Fruit fly (Drosophila melanogaster) whole organism, embryonic: Measurements from ENCODE around the gene r-l.

Experiments used
- Asciz ChIP-seq: fragments of 200-800 bp; sonication (Bioruptor generic); optimal IDR thresholded peaks from 2 replicates; lab custom pipeline; 2017; ENCODE audit warnings: missing biosample characterization, mild to moderate bottlenecking, missing genetic modification characterization, missing genetic modification reagents
- Atf6 ChIP-seq: fragments of 200-800 bp; sonication (Bioruptor generic); IDR thresholded peaks from 2 replicates; pipeline ENCODE4 v1.3.6; 2022; ENCODE audit warnings: missing biosample characterization, missing genetic modification characterization
- B-H1 ChIP-seq: fragments of 200-800 bp; sonication (Bioruptor generic); IDR thresholded peaks from 3 replicates; pipeline ENCODE4 v1.3.6; 2022; ENCODE audit warnings: missing biosample characterization, missing genetic modification characterization
- CG10274 ChIP-seq: fragments of 200-800 bp; sonication (Bioruptor generic); optimal IDR thresholded peaks from 3 replicates; lab custom pipeline; 2017; ENCODE audit warnings: missing biosample characterization, mild to moderate bottlenecking, missing genetic modification characterization
- CG11560 ChIP-seq: fragments of 200-800 bp; sonication (Bioruptor generic); IDR thresholded peaks from 3 replicates; pipeline ENCODE4 v1.3.6; 2022; ENCODE audit warnings: missing biosample characterization, missing genetic modification characterization
- CG14965 ChIP-seq: fragments of 200-800 bp; sonication (Bioruptor generic); optimal IDR thresholded peaks from 2 replicates; lab custom pipeline; 2016; ENCODE audit warnings: missing biosample characterization, missing genetic modification characterization, borderline replicate concordance
- CG15073 ChIP-seq: fragments of 200-800 bp; sonication (Bioruptor generic); optimal IDR thresholded peaks from 2 replicates; lab custom pipeline; 2016; ENCODE audit warnings: missing biosample characterization, missing genetic modification characterization
- CG17186 ChIP-seq: fragments of 200-800 bp; sonication (Bioruptor generic); optimal IDR thresholded peaks from 3 replicates; lab custom pipeline; 2017; ENCODE audit warnings: missing biosample characterization, missing genetic modification reagents, missing genetic modification characterization
- CG17328 ChIP-seq: fragments of 200-800 bp; sonication (Bioruptor generic); IDR thresholded peaks from 2 replicates; pipeline ENCODE4 v1.3.6; 2022; ENCODE audit warnings: missing biosample characterization, missing genetic modification characterization
- CG17359 ChIP-seq: fragments of 200-800 bp; sonication (Bioruptor generic); optimal IDR thresholded peaks from 3 replicates; lab custom pipeline; 2018; ENCODE audit warnings: missing biosample characterization, mild to moderate bottlenecking, missing genetic modification characterization, moderate library complexity
- CG30431 ChIP-seq: fragments of 200-800 bp; sonication (Bioruptor generic); optimal IDR thresholded peaks from 2 replicates; lab custom pipeline; 2017; ENCODE audit warnings: missing biosample characterization, missing genetic modification characterization
- CG3163 ChIP-seq: fragments of 200-800 bp; sonication (Bioruptor generic); optimal IDR thresholded peaks from 3 replicates; lab custom pipeline; 2016; ENCODE audit warnings: missing biosample characterization, missing genetic modification characterization
- CG3281 ChIP-seq: fragments of 200-800 bp; sonication (Bioruptor generic); optimal IDR thresholded peaks from 3 replicates; lab custom pipeline; 2017; ENCODE audit warnings: missing biosample characterization, mild to moderate bottlenecking, missing genetic modification characterization
- CG3847 ChIP-seq: fragments of 200-800 bp; sonication (Bioruptor generic); IDR thresholded peaks from 2 replicates; pipeline ENCODE4 v1.3.6; 2022; ENCODE audit warnings: missing biosample characterization, missing genetic modification characterization
- CG4282 ChIP-seq: fragments of 200-800 bp; sonication (Bioruptor generic); optimal IDR thresholded peaks from 2 replicates; lab custom pipeline; 2016; ENCODE audit warnings: missing biosample characterization, missing genetic modification characterization
- CG4360 ChIP-seq: fragments of 200-800 bp; sonication (Bioruptor generic); IDR thresholded peaks from 2 replicates; pipeline ENCODE4 v1.3.6; 2022; ENCODE audit warnings: missing biosample characterization, missing genetic modification characterization
- CG6175 ChIP-seq: fragments of 200-800 bp; sonication (Bioruptor generic); IDR thresholded peaks from 3 replicates; pipeline ENCODE4 v1.3.6; 2022; ENCODE audit warnings: missing biosample characterization, missing genetic modification characterization
- CG6765 ChIP-seq: fragments of 200-800 bp; sonication (Bioruptor generic); optimal IDR thresholded peaks from 3 replicates; lab custom pipeline; 2017; ENCODE audit warnings: missing biosample characterization, mild to moderate bottlenecking, missing genetic modification characterization
- CG6813 ChIP-seq: fragments of 200-800 bp; sonication (Bioruptor generic); optimal IDR thresholded peaks from 2 replicates; lab custom pipeline; 2017; ENCODE audit warnings: missing biosample characterization, missing genetic modification characterization, mild to moderate bottlenecking, moderate library complexity, missing genetic modification reagents
- CG7987 ChIP-seq: fragments of 200-800 bp; sonication (Bioruptor generic); optimal IDR thresholded peaks from 2 replicates; lab custom pipeline; 2018; ENCODE audit warnings: missing biosample characterization, mild to moderate bottlenecking, missing genetic modification characterization, moderate library complexity
- CG8944 ChIP-seq: fragments of 200-800 bp; sonication (Bioruptor generic); optimal IDR thresholded peaks from 3 replicates; lab custom pipeline; 2016; ENCODE audit warnings: missing biosample characterization, missing genetic modification characterization
- Dbx ChIP-seq: fragments of 200-800 bp; sonication (Bioruptor generic); IDR thresholded peaks from 3 replicates; pipeline ENCODE4 v1.3.6; 2022; ENCODE audit warnings: missing biosample characterization, missing genetic modification characterization
- Hmr ChIP-seq: fragments of 200-800 bp; sonication (Bioruptor generic); optimal IDR thresholded peaks from 3 replicates; lab custom pipeline; 2017; ENCODE audit warnings: mild to moderate bottlenecking, missing biosample characterization, missing genetic modification reagents, missing genetic modification characterization
- Hsf ChIP-seq: fragments of 200-800 bp; sonication (Bioruptor generic); optimal IDR thresholded peaks from 3 replicates; lab custom pipeline; 2016; ENCODE audit warnings: missing biosample characterization, missing genetic modification characterization
- Lhr ChIP-seq: fragments of 200-800 bp; sonication (Bioruptor generic); optimal IDR thresholded peaks from 3 replicates; lab custom pipeline; 2017; ENCODE audit warnings: mild to moderate bottlenecking, missing biosample characterization, missing genetic modification reagents, missing genetic modification characterization
- Lim3 ChIP-seq: fragments of 200-800 bp; sonication (Bioruptor generic); IDR thresholded peaks from 2 replicates; pipeline ENCODE4 v1.3.6; 2022; ENCODE audit warnings: missing biosample characterization, missing genetic modification characterization
- NFAT ChIP-seq: fragments of 200-800 bp; sonication (Bioruptor generic); IDR thresholded peaks from 2 replicates; pipeline ENCODE4 v1.3.6; 2022; ENCODE audit warnings: missing biosample characterization, missing genetic modification characterization
- Scr ChIP-seq: fragments of 200-800 bp; sonication (Bioruptor generic); IDR thresholded peaks from 2 replicates; pipeline ENCODE4 v1.3.6; 2022; ENCODE audit warnings: missing biosample characterization, missing genetic modification characterization; ENCODE audit not compliant: partially characterized antibody
- Taf1 ChIP-seq: fragments of 200-800 bp; sonication (Bioruptor generic); IDR thresholded peaks from 2 replicates; pipeline ENCODE4 v1.3.6; 2022; ENCODE audit warnings: missing biosample characterization, missing genetic modification characterization
- YL-1 ChIP-seq: fragments of 200-800 bp; sonication (Bioruptor generic); optimal IDR thresholded peaks from 3 replicates; lab custom pipeline; 2017; ENCODE audit warnings: missing biosample characterization, mild to moderate bottlenecking, missing genetic modification characterization
- ato ChIP-seq: fragments of 200-800 bp; sonication (Bioruptor generic); IDR thresholded peaks from 2 replicates; pipeline ENCODE4 v1.3.6; 2022; ENCODE audit warnings: missing biosample characterization, missing genetic modification characterization; ENCODE audit not compliant: partially characterized antibody
- dm ChIP-seq: fragments of 200-800 bp; sonication (Bioruptor generic); optimal IDR thresholded peaks from 3 replicates; lab custom pipeline; 2016; ENCODE audit warnings: missing biosample characterization, missing genetic modification characterization
- dysf ChIP-seq: fragments of 200-800 bp; sonication (Bioruptor generic); IDR thresholded peaks from 3 replicates; pipeline ENCODE4 v1.3.6; 2022; ENCODE audit warnings: missing biosample characterization, missing genetic modification characterization
- emc ChIP-seq: fragments of 200-800 bp; sonication (Bioruptor generic); optimal IDR thresholded peaks from 2 replicates; lab custom pipeline; 2016; ENCODE audit warnings: missing biosample characterization, missing genetic modification characterization
- eve ChIP-seq, 2 experiments: fragments of >200 bp; optimal IDR thresholded peaks; 2 replicates each; lab custom pipeline; 2017; ENCODE audit warnings: missing biosample characterization in 2 of 2, missing genetic modification characterization in 2 of 2
- hb ChIP-seq: fragments of 200-800 bp; sonication (Bioruptor generic); IDR thresholded peaks from 3 replicates; pipeline ENCODE4 v1.3.6; 2022; ENCODE audit warnings: missing biosample characterization, missing genetic modification characterization; ENCODE audit not compliant: partially characterized antibody
- hkb ChIP-seq, 2 experiments: fragments of 200-800 bp in 1 of 2; fragments of >200 bp in 1 of 2; sonication (Bioruptor generic) in 1 of 2; IDR thresholded peaks in 1 of 2; optimal IDR thresholded peaks in 1 of 2; 2 replicates each; pipeline versions ENCODE4 v1.3.6 to Lab custom; 2017 to 2022; ENCODE audit warnings: missing biosample characterization in 1 of 2, missing genetic modification characterization in 1 of 2
- kni ChIP-seq: fragments of 200-800 bp; sonication (Bioruptor generic); optimal IDR thresholded peaks from 3 replicates; lab custom pipeline; 2017; ENCODE audit warnings: mild to moderate bottlenecking, missing biosample characterization, missing genetic modification reagents, missing genetic modification characterization
- lov ChIP-seq, 2 experiments: fragments of 200-800 bp in 1 of 2; fragments of >200 bp in 1 of 2; sonication (Bioruptor generic) in 1 of 2; IDR thresholded peaks in 1 of 2; optimal IDR thresholded peaks in 1 of 2; 2 replicates in 1 of 2; 3 replicates in 1 of 2; pipeline versions ENCODE4 v1.3.6 to Lab custom; 2017 to 2022; ENCODE audit warnings: missing biosample characterization in 1 of 2, missing genetic modification characterization in 1 of 2
- mld ChIP-seq: fragments of 200-800 bp; sonication (Bioruptor generic); IDR thresholded peaks from 3 replicates; pipeline ENCODE4 v1.3.6; 2022; ENCODE audit warnings: missing biosample characterization, missing genetic modification characterization; ENCODE audit not compliant: partially characterized antibody
- nerfin-1 ChIP-seq: fragments of 200-800 bp; sonication (Bioruptor generic); optimal IDR thresholded peaks from 3 replicates; lab custom pipeline; 2019; ENCODE audit warnings: missing biosample characterization, mild to moderate bottlenecking, missing genetic modification characterization, moderate library complexity
- onecut ChIP-seq: fragments of 200-800 bp; sonication (Bioruptor generic); IDR thresholded peaks from 2 replicates; pipeline ENCODE4 v1.3.6; 2022; ENCODE audit warnings: missing biosample characterization, missing genetic modification characterization
- pho ChIP-seq: fragments of 200-800 bp; sonication (Bioruptor generic); optimal IDR thresholded peaks from 2 replicates; lab custom pipeline; 2016; ENCODE audit warnings: missing biosample characterization, missing genetic modification characterization
- pita ChIP-seq: fragments of 200-800 bp; sonication (Bioruptor generic); optimal IDR thresholded peaks from 2 replicates; lab custom pipeline; 2017; ENCODE audit warnings: missing biosample characterization, mild to moderate bottlenecking, missing genetic modification characterization
- scrt ChIP-seq: fragments of 200-800 bp; sonication (Bioruptor generic); optimal IDR thresholded peaks from 2 replicates; lab custom pipeline; 2018; ENCODE audit warnings: missing biosample characterization, mild to moderate bottlenecking, missing genetic modification characterization, moderate library complexity
- shn ChIP-seq: fragments of 200-800 bp; sonication (Bioruptor generic); optimal IDR thresholded peaks from 3 replicates; lab custom pipeline; 2016; ENCODE audit warnings: missing biosample characterization, missing genetic modification characterization
- ssp ChIP-seq: fragments of 200-800 bp; sonication (Bioruptor generic); IDR thresholded peaks from 2 replicates; pipeline ENCODE4 v1.3.6; 2022; ENCODE audit warnings: missing biosample characterization, missing genetic modification characterization
- ttk ChIP-seq: fragments of 200-800 bp; sonication (Bioruptor generic); IDR thresholded peaks from 2 replicates; pipeline ENCODE4 v2.1.2; 2022; ENCODE audit warnings: missing biosample characterization, missing genetic modification characterization
- zfh2 ChIP-seq: fragments of 200-800 bp; sonication (Bioruptor generic); optimal IDR thresholded peaks from 2 replicates; lab custom pipeline; 2016; ENCODE audit warnings: missing biosample characterization, missing genetic modification characterization

r-l gene

DNA sequence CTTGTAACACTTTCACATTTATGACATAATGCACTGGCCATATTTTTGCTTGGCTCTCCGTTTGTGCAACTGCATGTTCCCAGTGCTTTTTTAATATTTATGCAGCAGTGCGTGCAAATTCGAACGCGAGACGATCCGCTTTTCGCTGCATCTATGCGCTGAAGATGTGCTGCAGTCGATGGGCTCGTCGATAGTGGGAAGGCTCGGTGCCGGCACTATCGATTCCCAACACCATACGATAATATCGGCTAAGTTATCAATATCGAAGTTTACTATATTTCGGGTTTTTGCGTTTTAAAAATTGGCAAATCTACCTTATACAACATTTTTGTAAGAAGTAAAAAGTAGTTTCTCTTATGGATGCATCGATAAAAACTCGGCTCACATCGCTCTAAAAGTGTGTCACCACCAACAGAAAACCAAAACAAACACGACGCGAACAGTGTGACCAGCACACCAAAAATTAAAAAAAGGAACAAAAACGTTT lies 24.6 kb upstream of the r-l start, which contains the start of gene RhoGAP93B (continued):
- TF ChIP-seq CG4282 (GFP tag; lab: Kevin White, UChicago), result peak; percentile 73
- TF ChIP-seq hkb (optimal IDR thresholded peaks at IDR 0.05; lab: Kevin White, UChicago), result peak; percentile 88
- peak; percentile 92 for TF ChIP-seq hkb (GFP tag; IDR thresholded peaks at IDR 0.05; lab: Robert Waterston, UW)
- peak; percentile 84 for TF ChIP-seq emc (GFP tag; lab: Kevin White, UChicago)
- peak; percentile 90 for TF ChIP-seq dm
- peak; percentile 82 for TF ChIP-seq nerfin-1
- no peak for TF ChIP-seq scrt
- peak; percentile 80 for TF ChIP-seq Taf1 (GFP tag; lab: Robert Waterston, UW)
- peak; percentile 91 for TF ChIP-seq YL-1 (GFP tag; lab: Kevin White, UChicago)
- TF ChIP-seq mld (GFP tag; lab: Robert Waterston, UW), result peak; percentile 100
- TF ChIP-seq Hmr (GFP tag; lab: Kevin White, UChicago), result peak; percentile 79
- peak; percentile 100 for TF ChIP-seq Scr (GFP tag; lab: Robert Waterston, UW)
- peak; percentile 88 for TF ChIP-seq dysf (GFP tag; lab: Robert Waterston, UW)
- peak; percentile 7 for TF ChIP-seq CG14965 (GFP tag; lab: Kevin White, UChicago)
- TF ChIP-seq hb (GFP tag; lab: Robert Waterston, UW), result peak; percentile 100
- TF ChIP-seq lov (optimal IDR thresholded peaks at IDR 0.05; lab: Kevin White, UChicago), result no peak
- TF ChIP-seq lov (GFP tag; IDR thresholded peaks at IDR 0.05; lab: Robert Waterston, UW), result peak; percentile 78; the same call in 1 of the 3 replicates
- TF ChIP-seq Atf6 (GFP tag; lab: Robert Waterston, UW), result peak; percentile 92
- peak; percentile 74 for TF ChIP-seq CG3281 (GFP tag; lab: Kevin White, UChicago)
- peak; percentile 93 for TF ChIP-seq pho
- peak; percentile 81 for TF ChIP-seq CG8944 (GFP tag; lab: Kevin White, UChicago)
- peak; percentile 68 for TF ChIP-seq CG7987 (GFP tag; lab: Kevin White, UChicago)
- TF ChIP-seq Hsf (GFP tag; lab: Kevin White, UChicago), result peak; percentile 76
- peak; percentile 90 for TF ChIP-seq ssp
- peak; percentile 92 for TF ChIP-seq CG3847 (GFP tag; lab: Robert Waterston, UW)
- peak; percentile 92 for TF ChIP-seq zfh2 (GFP tag; lab: Kevin White, UChicago)
- TF ChIP-seq Lhr (GFP tag; lab: Kevin White, UChicago), result peak; percentile 94
- peak; percentile 88 for TF ChIP-seq CG17328 (GFP tag; lab: Robert Waterston, UW)
- peak; percentile 72 for TF ChIP-seq kni (GFP tag; lab: Kevin White, UChicago)
- TF ChIP-seq CG6175 (GFP tag; lab: Robert Waterston, UW), result peak; percentile 85
- TF ChIP-seq Lim3 (GFP tag; lab: Robert Waterston, UW), result peak; percentile 79
- TF ChIP-seq ato (GFP tag; lab: Robert Waterston, UW), result peak; percentile 99
- peak; percentile 94 for TF ChIP-seq NFAT (GFP tag; lab: Robert Waterston, UW)
- TF ChIP-seq CG15073 (GFP tag; lab: Kevin White, UChicago), result no peak
- TF ChIP-seq B-H1, result peak; percentile 82
- peak in 1 of 2 experiments; percentile 20 for TF ChIP-seq eve (GFP tag; optimal IDR thresholded peaks at IDR 0.05; lab: Kevin White, UChicago)
- TF ChIP-seq onecut, result peak; percentile 76
- TF ChIP-seq CG17186 (GFP tag; lab: Kevin White, UChicago), result peak; percentile 91
- no peak for TF ChIP-seq pita (GFP tag; lab: Kevin White, UChicago)
- TF ChIP-seq CG4360 (GFP tag; lab: Robert Waterston, UW), result 0 out of 2 replicates have a peak, but pooled peaks have one; percentile 5
- peak; percentile 14 for TF ChIP-seq CG6813
- peak; percentile 25 for TF ChIP-seq CG10274
- no peak for TF ChIP-seq Asciz (GFP tag; lab: Kevin White, UChicago)
- peak; percentile 89 for TF ChIP-seq ttk (GFP tag; lab: Robert Waterston, UW)
- peak; percentile 93 for TF ChIP-seq shn (GFP tag; lab: Kevin White, UChicago)
- peak; percentile 97 for TF ChIP-seq Dbx (GFP tag; lab: Robert Waterston, UW)
- peak; percentile 77 for TF ChIP-seq CG3163 (GFP tag; lab: Kevin White, UChicago)
- TF ChIP-seq CG30431 (GFP tag; lab: Kevin White, UChicago), result peak; percentile 39
- TF ChIP-seq CG17359, result peak; percentile 86
- peak; percentile 81; the same call in 2 of the 3 replicates for TF ChIP-seq CG11560 (tag; lab: Robert Waterston, UW)
- TF ChIP-seq CG6765 (GFP tag; lab: Kevin White, UChicago), result peak; percentile 35
